Fruit fly (Drosophila melanogaster) whole organism, embryonic: ENCODE measurements around the gene Tasp1.

Experiments
- Adf1 ChIP-seq: fragments of 200-800 bp; sonication (Bioruptor generic); IDR thresholded peaks from 2 replicates; pipeline ENCODE4 v1.3.6; 2022; ENCODE audit warnings: missing biosample characterization, missing genetic modification characterization
- BtbVII ChIP-seq: fragments of 200-800 bp; sonication (Bioruptor generic); optimal IDR thresholded peaks from 3 replicates; lab custom pipeline; 2017; ENCODE audit warnings: missing biosample characterization, mild to moderate bottlenecking, missing genetic modification characterization
- Bteb2 ChIP-seq: fragments of 200-800 bp; sonication (Bioruptor generic); optimal IDR thresholded peaks from 2 replicates; lab custom pipeline; 2016; ENCODE audit warnings: missing biosample characterization, missing genetic modification characterization
- CG10979 ChIP-seq: fragments of 200-800 bp; sonication (Bioruptor generic); optimal IDR thresholded peaks from 2 replicates; lab custom pipeline; 2018; ENCODE audit warnings: missing biosample characterization, mild to moderate bottlenecking, missing genetic modification characterization, moderate library complexity
- CG14710 ChIP-seq: fragments of 200-800 bp; sonication (Bioruptor generic); optimal IDR thresholded peaks from 3 replicates; lab custom pipeline; 2019; ENCODE audit warnings: missing biosample characterization, mild to moderate bottlenecking, missing genetic modification characterization, moderate library complexity
- CG15514 ChIP-seq: fragments of 200-800 bp; sonication (Bioruptor generic); optimal IDR thresholded peaks from 3 replicates; lab custom pipeline; 2017; ENCODE audit warnings: missing biosample characterization, missing genetic modification characterization, mild to moderate bottlenecking, moderate library complexity, missing genetic modification reagents
- CG16813 ChIP-seq: fragments of 200-800 bp; sonication (Bioruptor generic); IDR thresholded peaks from 3 replicates; pipeline ENCODE4 v1.3.6; 2022; ENCODE audit warnings: missing biosample characterization, missing genetic modification characterization; ENCODE audit not compliant: partially characterized antibody
- CG18764 ChIP-seq: fragments of 200-800 bp; sonication (Bioruptor generic); optimal IDR thresholded peaks from 3 replicates; lab custom pipeline; 2016; ENCODE audit warnings: missing biosample characterization, missing genetic modification characterization
- CG2120 ChIP-seq: fragments of 200-800 bp; sonication (Bioruptor generic); optimal IDR thresholded peaks from 3 replicates; lab custom pipeline; 2016; ENCODE audit warnings: missing biosample characterization, missing genetic modification characterization
- CG2202 ChIP-seq: fragments of 200-800 bp; sonication (Bioruptor generic); optimal IDR thresholded peaks from 2 replicates; lab custom pipeline; 2018; ENCODE audit warnings: missing biosample characterization, mild to moderate bottlenecking, missing genetic modification characterization
- CG30020 ChIP-seq: fragments of 200-800 bp; optimal IDR thresholded peaks from 2 replicates; lab custom pipeline; 2019; ENCODE audit warnings: missing biosample characterization, mild to moderate bottlenecking, missing genetic modification characterization, moderate library complexity
- CG34422 ChIP-seq: fragments of 200-800 bp; sonication (Bioruptor generic); IDR thresholded peaks from 3 replicates; pipeline ENCODE4 v1.3.6; 2022; ENCODE audit warnings: missing biosample characterization, missing genetic modification characterization
- CG4617 ChIP-seq: fragments of 200-800 bp; sonication (Bioruptor generic); optimal IDR thresholded peaks from 3 replicates; lab custom pipeline; 2016; ENCODE audit warnings: missing biosample characterization, missing genetic modification characterization, borderline replicate concordance
- CG6791 ChIP-seq: fragments of 200-800 bp; sonication (Bioruptor generic); IDR thresholded peaks from 3 replicates; pipeline ENCODE4 v1.3.6; 2022; ENCODE audit warnings: missing biosample characterization, missing genetic modification characterization; ENCODE audit not compliant: partially characterized antibody
- CG7963 ChIP-seq: fragments of 200-800 bp; sonication (Bioruptor generic); IDR thresholded peaks from 3 replicates; pipeline ENCODE4 v1.3.6; 2022; ENCODE audit warnings: missing biosample characterization, missing genetic modification characterization; ENCODE audit not compliant: partially characterized antibody
- CG8478 ChIP-seq: fragments of >200 bp; optimal IDR thresholded peaks from 2 replicates; lab custom pipeline; 2018
- CG8924 ChIP-seq: fragments of 200-800 bp; optimal IDR thresholded peaks from 3 replicates; lab custom pipeline; 2019; ENCODE audit warnings: missing biosample characterization, mild to moderate bottlenecking, missing genetic modification characterization, moderate library complexity
- CTCF ChIP-seq: fragments of 200-800 bp; sonication (Bioruptor generic); optimal IDR thresholded peaks from 2 replicates; lab custom pipeline; 2017; ENCODE audit warnings: missing biosample characterization, mild to moderate bottlenecking, missing genetic modification characterization, moderate library complexity
- D ChIP-seq, 2 experiments: fragments of 200-800 bp in 1 of 2; fragments of >200 bp in 1 of 2; sonication (Bioruptor generic) in 1 of 2; optimal IDR thresholded peaks; 2 replicates in 1 of 2; 3 replicates in 1 of 2; lab custom pipeline; 2017; ENCODE audit warnings: mild to moderate bottlenecking in 1 of 2, missing biosample characterization in 1 of 2, missing genetic modification characterization in 1 of 2, missing genetic modification reagents in 1 of 2
- Dip3 ChIP-seq: fragments of 200-800 bp; sonication (Bioruptor generic); optimal IDR thresholded peaks from 3 replicates; lab custom pipeline; 2016; ENCODE audit warnings: missing biosample characterization, missing genetic modification characterization
- Dll ChIP-seq: fragments of 200-800 bp; sonication (Bioruptor generic); IDR thresholded peaks from 4 replicates; pipeline ENCODE4 v1.3.6; 2022; ENCODE audit warnings: missing biosample characterization, missing genetic modification characterization; ENCODE audit not compliant: partially characterized antibody
- Dp ChIP-seq: fragments of 200-800 bp; sonication (Bioruptor generic); optimal IDR thresholded peaks from 2 replicates; lab custom pipeline; 2018; ENCODE audit warnings: missing biosample characterization, mild to moderate bottlenecking, missing genetic modification characterization, moderate library complexity
- E2f2 ChIP-seq: fragments of 200-800 bp; sonication (Bioruptor generic); IDR thresholded peaks from 2 replicates; pipeline ENCODE4 v1.3.6; 2022; ENCODE audit warnings: missing biosample characterization, missing genetic modification characterization
- Fer1 ChIP-seq: fragments of 200-800 bp; sonication (Bioruptor generic); optimal IDR thresholded peaks from 2 replicates; lab custom pipeline; 2017; ENCODE audit warnings: missing biosample characterization, mild to moderate bottlenecking, missing genetic modification characterization
- HLH4C ChIP-seq: fragments of 200-800 bp; sonication (Bioruptor generic); IDR thresholded peaks from 3 replicates; pipeline ENCODE4 v1.3.6; 2022; ENCODE audit warnings: missing biosample characterization, missing genetic modification characterization; ENCODE audit not compliant: partially characterized antibody
- HmgD ChIP-seq: fragments of 200-800 bp; sonication (Bioruptor generic); optimal IDR thresholded peaks from 3 replicates; lab custom pipeline; 2016; ENCODE audit warnings: missing biosample characterization, missing genetic modification characterization
- HmgZ ChIP-seq: fragments of 200-800 bp; sonication (Bioruptor generic); optimal IDR thresholded peaks from 2 replicates; lab custom pipeline; 2018; ENCODE audit warnings: missing biosample characterization, mild to moderate bottlenecking, missing genetic modification characterization
- Lpt ChIP-seq: fragments of >200 bp; optimal IDR thresholded peaks from 2 replicates; lab custom pipeline; 2018; ENCODE audit warnings: missing biosample characterization, missing genetic modification characterization
- Med ChIP-seq: fragments of 200-800 bp; sonication (Bioruptor generic); peaks from one replicate; lab custom pipeline; 2016; ENCODE audit warnings: missing biosample characterization, missing genetic modification characterization, mild to moderate bottlenecking, inconsistent platforms, moderate library complexity
- Opbp ChIP-seq: fragments of 200-800 bp; sonication (Bioruptor generic); IDR thresholded peaks from 3 replicates; pipeline ENCODE4 v1.3.6; 2022; ENCODE audit warnings: missing biosample characterization, missing genetic modification characterization; ENCODE audit not compliant: partially characterized antibody
- Optix ChIP-seq: fragments of 200-800 bp; sonication (Bioruptor generic); IDR thresholded peaks from 3 replicates; pipeline ENCODE4 v1.3.6; 2022; ENCODE audit warnings: missing biosample characterization, missing genetic modification characterization
- Ravus ChIP-seq: fragments of 200-800 bp; sonication (Bioruptor generic); IDR thresholded peaks from 2 replicates; pipeline ENCODE4 v1.3.6; 2022; ENCODE audit warnings: missing biosample characterization, missing genetic modification characterization
- Sry-δ ChIP-seq: fragments of 200-800 bp; sonication (Bioruptor generic); optimal IDR thresholded peaks from 2 replicates; lab custom pipeline; 2016; ENCODE audit warnings: missing biosample characterization, missing genetic modification characterization
- YL-1 ChIP-seq: fragments of 200-800 bp; sonication (Bioruptor generic); optimal IDR thresholded peaks from 3 replicates; lab custom pipeline; 2017; ENCODE audit warnings: missing biosample characterization, mild to moderate bottlenecking, missing genetic modification characterization
- ato ChIP-seq: fragments of 200-800 bp; sonication (Bioruptor generic); IDR thresholded peaks from 2 replicates; pipeline ENCODE4 v1.3.6; 2022; ENCODE audit warnings: missing biosample characterization, missing genetic modification characterization; ENCODE audit not compliant: partially characterized antibody
- bsh ChIP-seq, 2 experiments: fragments of 200-800 bp; sonication (Bioruptor generic); optimal IDR thresholded peaks; 2 replicates each; lab custom pipeline; 2017 to 2018; ENCODE audit warnings: mild to moderate bottlenecking in 2 of 2, missing biosample characterization in 2 of 2, missing genetic modification characterization in 2 of 2, moderate library complexity in 1 of 2
- chinmo ChIP-seq: fragments of 200-800 bp; sonication (Bioruptor generic); IDR thresholded peaks from 4 replicates; pipeline ENCODE4 v1.3.6; 2022; ENCODE audit warnings: missing biosample characterization, missing genetic modification characterization; ENCODE audit not compliant: partially characterized antibody
- ci ChIP-seq: fragments of 200-800 bp; sonication (Bioruptor generic); IDR thresholded peaks from 3 replicates; pipeline ENCODE4 v1.3.6; 2022; ENCODE audit warnings: missing biosample characterization, missing genetic modification characterization
- hb ChIP-seq: fragments of 200-800 bp; sonication (Bioruptor generic); IDR thresholded peaks from 3 replicates; pipeline ENCODE4 v1.3.6; 2022; ENCODE audit warnings: missing biosample characterization, missing genetic modification characterization; ENCODE audit not compliant: partially characterized antibody
- hbn ChIP-seq: fragments of 200-800 bp; sonication (Bioruptor generic); IDR thresholded peaks from 2 replicates; pipeline ENCODE4 v1.3.6; 2022; ENCODE audit warnings: missing biosample characterization, missing genetic modification characterization; ENCODE audit not compliant: partially characterized antibody
- her ChIP-seq: fragments of 200-800 bp; sonication (Bioruptor generic); optimal IDR thresholded peaks from 2 replicates; lab custom pipeline; 2016; ENCODE audit warnings: missing biosample characterization, missing genetic modification characterization
- knrl ChIP-seq: fragments of 200-800 bp; sonication (Bioruptor generic); IDR thresholded peaks from 3 replicates; pipeline ENCODE4 v1.3.6; 2022; ENCODE audit warnings: missing biosample characterization, missing genetic modification characterization; ENCODE audit not compliant: partially characterized antibody
- nerfin-2 ChIP-seq: fragments of 200-800 bp; sonication (Bioruptor generic); IDR thresholded peaks from 2 replicates; pipeline ENCODE4 v1.3.6; 2022; ENCODE audit warnings: missing biosample characterization, missing genetic modification characterization; ENCODE audit not compliant: partially characterized antibody
- pum ChIP-seq: fragments of 200-800 bp; sonication (Bioruptor generic); optimal IDR thresholded peaks from 2 replicates; lab custom pipeline; 2016; ENCODE audit warnings: missing biosample characterization, missing genetic modification characterization
- pzg ChIP-seq: fragments of 200-800 bp; sonication (Bioruptor generic); optimal IDR thresholded peaks from 3 replicates; lab custom pipeline; 2018; ENCODE audit warnings: missing biosample characterization, mild to moderate bottlenecking, missing genetic modification characterization, moderate library complexity
- tna ChIP-seq: fragments of 200-800 bp; sonication (Bioruptor generic); IDR thresholded peaks from 2 replicates; pipeline ENCODE4 v1.3.6; 2022; ENCODE audit warnings: missing biosample characterization, missing genetic modification characterization; ENCODE audit not compliant: partially characterized antibody
- unc-4 ChIP-seq: fragments of 200-800 bp; sonication (Bioruptor generic); IDR thresholded peaks from 2 replicates; pipeline ENCODE4 v1.3.6; 2022; ENCODE audit warnings: missing biosample characterization, missing genetic modification characterization; ENCODE audit not compliant: partially characterized antibody
- zen2 ChIP-seq: fragments of 200-800 bp; sonication (Bioruptor generic); IDR thresholded peaks from 3 replicates; pipeline ENCODE4 v1.3.6; 2022; ENCODE audit warnings: missing biosample characterization, missing genetic modification characterization; ENCODE audit not compliant: partially characterized antibody

The Tasp1 gene

DNA sequence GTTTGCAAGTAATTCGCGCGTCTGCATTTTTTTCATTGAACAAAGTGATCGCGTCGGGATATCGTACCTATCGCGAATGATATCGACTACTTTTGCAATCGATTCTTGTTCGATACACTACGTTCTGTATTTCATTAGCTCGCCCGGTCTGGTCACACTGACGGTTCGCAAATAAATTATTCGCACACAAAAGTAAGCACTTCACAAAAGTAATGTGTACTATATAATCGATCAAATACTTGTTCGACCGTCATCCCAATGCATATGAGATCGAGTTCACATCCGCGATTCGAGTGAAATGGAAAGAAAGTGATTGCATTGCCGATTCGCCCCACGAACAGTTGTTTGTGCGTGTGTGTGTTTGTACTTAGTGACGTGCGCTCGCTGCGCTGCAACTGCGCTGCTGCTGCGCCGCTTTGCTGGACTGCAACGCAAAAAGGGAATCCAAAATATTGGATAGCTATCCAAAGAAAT is 3.0 kb upstream of the Tasp1 start, which contains the start of the genes CG5235 and ClC-c:
Gene CG5235 (minus strand): TSS at position 63 of the 474 bp plus-strand sequence.
Gene ClC-c (plus strand): TSS at position 125 of the 474 bp plus-strand sequence.
- TF ChIP-seq CG34422, result peak; percentile 23; the same call in 1 of the 3 replicates
- TF ChIP-seq HmgZ (tag; lab: Kevin White, UChicago), result peak; percentile 26
- peak; percentile 60 for TF ChIP-seq HmgD (GFP tag; lab: Kevin White, UChicago)
- TF ChIP-seq hb (GFP tag; lab: Robert Waterston, UW), result peak; percentile 78
- TF ChIP-seq knrl (GFP tag; lab: Robert Waterston, UW), result peak; percentile 69
- TF ChIP-seq Ravus (GFP tag; lab: Robert Waterston, UW), result no peak
- peak; percentile 43 for TF ChIP-seq CG15514
- peak; percentile 92 for TF ChIP-seq CG4617 (GFP tag; lab: Kevin White, UChicago)
- TF ChIP-seq CG6791 (GFP tag; lab: Robert Waterston, UW), result peak; percentile 88
- no peak for TF ChIP-seq CG2202 (tag; lab: Kevin White, UChicago)
- peak; percentile 79 for TF ChIP-seq CG16813 (GFP tag; lab: Robert Waterston, UW)
- TF ChIP-seq Opbp (GFP tag; lab: Robert Waterston, UW), result peak; percentile 77
- peak; percentile 84 for TF ChIP-seq pzg (GFP tag; lab: Kevin White, UChicago)
- TF ChIP-seq CG10979, result no peak
- TF ChIP-seq Optix, result no peak
- no peak for TF ChIP-seq pum (GFP tag; lab: Kevin White, UChicago)
- TF ChIP-seq BtbVII (GFP tag; lab: Kevin White, UChicago), result no peak
- peak; percentile 66 for TF ChIP-seq Sry-δ (GFP tag; lab: Kevin White, UChicago)
- peak; percentile 16 for TF ChIP-seq her (GFP tag; lab: Kevin White, UChicago)
- peak; percentile 36 for TF ChIP-seq CG8924
- peak; percentile 25; the same call in 1 of the 3 replicates for TF ChIP-seq ci (GFP tag; lab: Robert Waterston, UW)
- TF ChIP-seq zen2 (GFP tag; lab: Robert Waterston, UW), result peak; percentile 79; the same call in 2 of the 3 replicates
- no peak for TF ChIP-seq CTCF (GFP tag; lab: Kevin White, UChicago)
- peak; percentile 78 for TF ChIP-seq ato (GFP tag; lab: Robert Waterston, UW)
- TF ChIP-seq hbn (GFP tag; lab: Robert Waterston, UW), result peak; percentile 77
- peak; percentile 84 for TF ChIP-seq HLH4C (GFP tag; lab: Robert Waterston, UW)
- no peak for TF ChIP-seq Bteb2
- peak; percentile 86 for TF ChIP-seq tna (GFP tag; lab: Robert Waterston, UW)
- no peak for TF ChIP-seq Lpt (GFP tag; lab: Kevin White, UChicago)
- no peak for TF ChIP-seq Dip3 (GFP tag; lab: Kevin White, UChicago)
- TF ChIP-seq CG8478 (lab: Kevin White, UChicago), result no peak
- TF ChIP-seq Dll (GFP tag; lab: Robert Waterston, UW), result peak; percentile 83
- peak; percentile 86 for TF ChIP-seq CG7963 (GFP tag; lab: Robert Waterston, UW)
- peak; percentile 45 for TF ChIP-seq CG14710 (tag; lab: Kevin White, UChicago)
- TF ChIP-seq Med, result peak; percentile 79
- peak; percentile 65 for TF ChIP-seq Dp
- peak; percentile 81 for TF ChIP-seq nerfin-2 (GFP tag; lab: Robert Waterston, UW)
- TF ChIP-seq bsh (GFP tag; optimal IDR thresholded peaks at IDR 0.05; lab: Kevin White, UChicago), result no peak
- peak; percentile 86; the same call in 2 of the 4 replicates for TF ChIP-seq chinmo
- peak; percentile 38 for TF ChIP-seq Fer1 (GFP tag; lab: Kevin White, UChicago)
- peak; percentile 41 for TF ChIP-seq D (optimal IDR thresholded peaks at IDR 0.05; lab: Kevin White, UChicago)
- no peak for TF ChIP-seq D (GFP tag; optimal IDR thresholded peaks at IDR 0.05; lab: Kevin White, UChicago)
- peak; percentile 84 for TF ChIP-seq unc-4 (GFP tag; lab: Robert Waterston, UW)
- TF ChIP-seq CG18764 (GFP tag; lab: Kevin White, UChicago), result no peak
- TF ChIP-seq CG30020 (tag; lab: Kevin White, UChicago), result peak; percentile 1
- TF ChIP-seq CG2120, result peak; percentile 9
- TF ChIP-seq YL-1, result peak; percentile 84
- TF ChIP-seq E2f2 (GFP tag; lab: Robert Waterston, UW), result peak; percentile 78
- TF ChIP-seq Adf1 (GFP tag; lab: Robert Waterston, UW), result peak; percentile 97
